Worm (Caenorhabditis elegans) whole organism, L4/young adult: ENCODE results near the gene tbc-13.
A peak's percentile ranks its signal among the peaks of the same experiment; 100 is the strongest.

Source experiments
- W03F9.2 ChIP-seq: fragments of 150-350 bp; optimal IDR thresholded peaks from 2 replicates; lab custom pipeline; 2014; ENCODE audit warnings: missing biosample characterization, missing genetic modification characterization
- dao-5 ChIP-seq: sonication (generic microtip); optimal IDR thresholded peaks from 2 replicates; lab custom pipeline; 2016; ENCODE audit warnings: missing genotype, missing genetic modification characterization, moderate library complexity, missing compliant biosample characterization
- him-1 ChIP-seq: sonication (generic microtip); optimal IDR thresholded peaks from 2 replicates; lab custom pipeline; 2016; ENCODE audit warnings: missing genotype, missing genetic modification reagents, missing genetic modification characterization, missing compliant biosample characterization

The tbc-13 gene

DNA sequence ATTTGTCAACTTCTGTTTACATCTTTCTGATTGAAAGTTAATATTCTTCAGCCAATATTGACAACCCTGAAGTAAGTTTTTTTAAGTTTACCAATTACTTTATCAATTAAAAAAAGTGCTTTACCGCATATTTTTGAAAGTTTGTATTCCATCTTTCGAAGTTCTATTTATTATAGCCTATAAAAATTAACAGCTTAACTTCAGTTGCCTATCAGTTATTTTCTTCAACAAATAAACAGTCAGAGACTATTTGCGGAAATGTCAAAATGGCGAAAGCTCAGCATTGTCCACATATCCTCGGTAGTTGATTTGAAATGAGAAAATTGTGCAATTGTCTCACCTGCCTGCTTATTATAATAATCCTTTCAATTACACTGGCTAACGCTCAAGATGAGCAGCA, 21.3 kb upstream of the tbc-13 start, which contains the start of gene T18D3.5:
T18D3.5 (plus strand) TSS at position 301 of the 400 bp plus-strand sequence.
- TF ChIP-seq dao-5 (tag; lab: Kevin White, UChicago) (no peak), W03F9.2 (no peak), him-1 (no peak)

DNA sequence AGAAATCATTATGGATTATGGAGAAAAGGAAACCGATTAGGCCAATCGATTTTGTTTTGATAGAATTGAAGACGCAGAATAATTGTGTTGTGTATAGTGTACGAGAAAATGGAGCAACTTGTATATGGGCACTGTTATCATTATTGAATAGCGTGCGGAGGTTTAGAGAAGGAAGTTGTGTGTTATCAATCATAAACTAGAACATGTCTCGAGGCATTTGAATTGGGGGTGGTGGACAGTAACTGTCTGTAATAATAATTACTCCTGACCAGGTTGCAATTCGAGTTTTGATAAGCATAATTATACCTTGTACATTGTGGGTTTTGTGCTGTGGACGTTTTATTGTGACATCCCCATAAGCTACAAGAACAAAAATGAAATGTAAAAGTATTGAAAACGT, 18.1 kb upstream of the tbc-13 start, which contains the start of gene cdf-2:
cdf-2 (minus strand) TSS at position 149 of the 400 bp plus-strand sequence.
- TF ChIP-seq dao-5 (tag; lab: Kevin White, UChicago) (no peak), him-1 (no peak), W03F9.2 (no peak)

ce11 chrX:12467660-12468111, 17.2 kb upstream of the tbc-13 start, which contains the start of gene myo-2:
myo-2 (plus strand) TSS chrX:12468061.
- no peak for TF ChIP-seq him-1
- TF ChIP-seq W03F9.2: no peak
- TF ChIP-seq dao-5 (tag; lab: Kevin White, UChicago): no peak

DNA sequence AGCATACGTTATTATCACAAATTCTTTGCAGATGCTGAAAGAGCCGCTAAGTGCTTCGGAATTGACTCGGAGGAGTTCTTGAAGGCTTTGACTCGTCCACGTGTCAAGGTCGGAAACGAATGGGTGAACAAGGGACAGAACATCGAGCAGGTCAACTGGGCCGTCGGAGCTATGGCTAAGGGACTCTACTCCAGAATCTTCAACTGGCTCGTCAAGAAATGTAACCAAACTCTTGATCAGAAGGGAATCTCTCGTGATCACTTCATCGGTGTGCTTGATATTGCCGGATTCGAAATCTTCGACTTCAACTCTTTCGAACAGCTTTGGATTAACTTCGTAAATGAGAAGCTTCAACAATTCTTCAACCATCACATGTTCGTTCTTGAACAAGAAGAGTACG, 15.0 kb upstream of the tbc-13 start:
- no peak for TF ChIP-seq W03F9.2
- TF ChIP-seq him-1: no peak
- no peak for TF ChIP-seq dao-5 (tag; lab: Kevin White, UChicago)

- no peak for TF ChIP-seq him-1
- TF ChIP-seq dao-5 (tag; lab: Kevin White, UChicago): no peak
- TF ChIP-seq W03F9.2: no peak
These were observed 12.6 kb upstream of the tbc-13 start for ce11 chrX:12472232-12472631.

ce11 chrX:12476412-12476811, 8.4 kb upstream of the tbc-13 start:
- TF ChIP-seq W03F9.2 (no peak), dao-5 (tag; lab: Kevin White, UChicago) (no peak), him-1 (no peak)

- TF ChIP-seq W03F9.2 (no peak), dao-5 (tag; lab: Kevin White, UChicago) (no peak), him-1 (no peak)
These were observed 7.5 kb upstream of the tbc-13 start, which contains the start of gene F45E6.1 for ce11 chrX:12477341-12477740. F45E6.1 (minus strand) TSS chrX:12477441.

ce11 chrX:12478465-12478864, 6.4 kb upstream of the tbc-13 start:
- TF ChIP-seq dao-5 (tag; lab: Kevin White, UChicago) (no peak), W03F9.2 (no peak), him-1 (no peak)

- TF ChIP-seq W03F9.2 (no peak), dao-5 (tag; lab: Kevin White, UChicago) (no peak), him-1 (no peak)
These were observed 5.8 kb upstream of the tbc-13 start for ce11 chrX:12479027-12479426.

DNA sequence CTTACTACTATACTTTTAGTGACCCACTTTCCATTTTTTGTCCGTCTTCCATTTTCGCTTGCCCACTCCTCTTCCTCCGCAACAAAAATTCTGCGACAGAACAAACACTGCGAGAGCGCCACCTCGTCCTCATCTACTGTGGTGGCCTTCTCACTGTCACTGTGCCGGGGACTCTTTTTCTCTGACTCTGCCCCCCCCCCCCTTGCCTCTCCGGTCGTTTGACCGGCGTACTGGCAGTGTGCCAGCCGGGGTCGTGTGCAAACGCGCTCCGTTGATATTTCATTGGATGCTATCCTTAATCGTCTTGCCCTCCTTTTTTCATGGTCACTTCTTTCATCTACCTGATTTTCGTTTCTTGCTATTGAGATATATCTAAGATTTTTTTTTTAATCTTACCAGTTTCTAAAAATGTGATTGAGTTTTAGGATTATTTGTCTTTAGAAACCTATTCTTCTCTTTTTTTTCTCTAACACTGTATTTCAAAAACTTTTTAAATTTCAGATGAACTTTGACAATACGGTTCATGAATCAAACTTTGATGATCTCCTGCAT, 4.3 kb upstream of the tbc-13 start, which contains the start of gene atf-6:
atf-6 (plus strand) TSS at position 502 of the 552 bp plus-strand sequence.
- TF ChIP-seq W03F9.2 (no peak), him-1 (peak; percentile 57), dao-5 (tag; lab: Kevin White, UChicago) (peak; percentile 24)

- TF ChIP-seq him-1 (no peak), dao-5 (tag; lab: Kevin White, UChicago) (no peak), W03F9.2 (no peak)
These were observed 771 bp upstream of the tbc-13 start for ce11 chrX:12484078-12484477.

DNA sequence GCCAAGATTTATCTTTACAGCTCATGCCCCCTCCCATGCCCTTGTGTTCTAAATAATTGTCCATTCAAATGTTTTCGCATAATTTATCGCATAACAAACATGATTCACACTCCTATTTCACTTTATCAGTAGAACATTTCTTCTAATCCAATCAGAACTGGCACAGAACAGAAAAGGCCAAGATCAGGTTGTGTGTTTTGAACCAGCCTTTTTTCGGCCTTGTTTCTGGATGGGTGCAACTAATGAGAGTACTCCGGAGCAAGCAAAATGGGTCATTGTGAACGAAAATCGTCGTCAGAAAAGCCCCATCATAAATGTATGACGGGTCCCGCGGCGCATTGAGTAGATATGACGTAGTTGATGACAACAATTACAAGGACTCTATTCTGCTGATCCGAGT, 6.3 kb downstream of the tbc-13 start:
- no peak for TF ChIP-seq dao-5 (tag; lab: Kevin White, UChicago)
- no peak for TF ChIP-seq W03F9.2
- TF ChIP-seq him-1: no peak

DNA sequence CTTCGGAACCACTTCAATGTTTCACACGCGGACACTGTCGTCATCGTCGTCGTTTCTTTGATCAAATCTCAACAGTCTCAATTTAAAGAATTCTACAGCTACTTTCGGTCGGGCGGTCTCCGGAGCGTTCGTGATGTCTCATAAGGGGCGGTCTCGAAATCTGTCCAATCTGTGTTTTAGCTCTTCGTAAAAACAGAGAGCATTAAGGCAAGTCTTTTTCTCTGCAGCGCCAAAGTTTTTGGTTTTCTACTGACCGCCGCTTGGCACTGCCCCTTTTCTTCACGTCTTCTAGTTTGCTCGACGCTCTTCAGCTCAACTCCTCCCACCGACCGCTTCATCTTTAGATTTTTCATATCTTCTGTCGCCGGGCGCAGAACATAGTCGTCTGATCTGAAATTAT, 7.6 kb downstream of the tbc-13 start, which contains the start of gene lips-1:
lips-1 (plus strand) TSS at position 301 of the 400 bp plus-strand sequence.
- TF ChIP-seq him-1: no peak
- TF ChIP-seq dao-5 (tag; lab: Kevin White, UChicago): no peak
- TF ChIP-seq W03F9.2: no peak

DNA sequence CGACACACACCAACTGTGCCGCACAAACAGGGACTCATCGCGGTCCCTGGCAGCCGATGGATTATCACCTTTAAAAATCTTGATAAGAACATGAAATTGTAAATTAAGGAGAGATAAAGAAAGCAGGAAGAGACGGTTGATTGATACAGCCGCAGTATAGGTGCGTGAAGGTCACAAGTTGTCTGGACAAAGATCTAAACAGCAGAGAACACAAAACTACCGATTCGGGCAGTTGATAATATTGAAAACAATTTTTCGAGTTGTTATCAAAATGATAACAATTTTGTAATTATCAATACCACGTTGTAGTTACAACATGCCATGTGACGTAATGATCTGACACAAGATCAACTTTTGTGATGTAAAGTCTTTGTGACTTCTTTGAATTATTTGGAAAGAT, 15.9 kb downstream of the tbc-13 start:
- TF ChIP-seq him-1 (no peak), W03F9.2 (peak; percentile 13)

- TF ChIP-seq dao-5 (tag; lab: Kevin White, UChicago) (no peak), W03F9.2 (no peak), him-1 (no peak)
These were observed 18.5 kb downstream of the tbc-13 start, which contains the start of gene sdz-19 for ce11 chrX:12503288-12503803. sdz-19 (minus strand) TSS chrX:12503338.
